Worm (Caenorhabditis elegans): ENCODE data around the gene ula-1.

The ula-1 gene

DNA sequence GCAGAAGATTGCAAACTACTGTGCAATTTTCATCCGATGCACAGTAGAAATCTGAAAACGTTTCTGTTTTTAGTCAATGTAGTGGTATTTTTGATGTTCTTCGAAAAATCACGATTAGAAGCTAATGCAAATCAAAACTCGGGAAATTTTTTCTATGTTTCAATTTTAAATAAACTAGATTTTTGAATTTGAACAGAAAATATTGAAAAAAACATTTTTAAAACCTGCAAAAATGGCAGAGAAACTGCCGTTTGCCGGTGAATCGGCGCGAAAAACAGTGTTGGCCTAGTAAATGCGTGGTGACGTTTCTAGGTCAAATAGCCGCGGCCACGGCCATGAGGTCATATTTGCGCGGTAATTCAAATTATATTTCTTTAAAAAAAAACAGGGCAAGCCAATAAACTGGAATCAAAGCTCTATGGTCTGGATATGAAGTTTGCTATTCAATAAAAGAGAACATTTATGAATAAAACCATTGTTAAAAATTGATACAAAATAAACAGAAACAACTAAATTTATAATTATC, 10.1 kb upstream of the ula-1 start, which contains the start of gene set-2 (continued):
- TF ChIP-seq snpc-1.1 (tag; optimal IDR thresholded peaks at IDR 0.05; ENCODE audit: insufficient read depth) (peak; percentile 40), B0019.2 (GFP tag; conservative IDR thresholded peaks at IDR 0.05) (peak; percentile 72), ztf-28 (GFP tag; IDR thresholded peaks at IDR 0.05) (peak; percentile 81; the same call in 1 of the 2 replicates), nhr-90 (tag; optimal IDR thresholded peaks at IDR 0.05) (no peak), ceh-27 (GFP tag; optimal IDR thresholded peaks at IDR 0.05) (peak; percentile 88), lsy-27 (tag; optimal IDR thresholded peaks at IDR 0.05; ENCODE audit: borderline replicate concordance, insufficient read depth) (no peak), xnd-1 (tag; optimal IDR thresholded peaks at IDR 0.05) (peak; percentile 58), bed-2 (GFP tag; IDR thresholded peaks at IDR 0.05) (peak; percentile 92), snpc-3.4 (tag; optimal IDR thresholded peaks at IDR 0.05) (peak; percentile 78), T07F8.4 (tag; optimal IDR thresholded peaks at IDR 0.05) (no peak), unc-62 (GFP tag; optimal IDR thresholded peaks at IDR 0.05) (no peak), aptf-2 (GFP tag; conservative IDR thresholded peaks at IDR 0.05) (0 out of 2 replicates have a peak, but pooled peaks have one; percentile 41), lin-35 (GFP tag; optimal IDR thresholded peaks at IDR 0.05) (peak; percentile 29 to 89 (median 79)), snpc-1.3 (tag; optimal IDR thresholded peaks at IDR 0.05; ENCODE audit: insufficient read depth) (peak; percentile 60), ekl-4 (GFP tag; IDR thresholded peaks at IDR 0.05) (peak; percentile 65; the same call in 1 of the 2 replicates), zfh-2 (GFP tag; conservative IDR thresholded peaks at IDR 0.05) (0 out of 2 replicates have a peak, but pooled peaks have one; percentile 30), lsl-1 (GFP tag; optimal IDR thresholded peaks at IDR 0.05) (peak; percentile 75), madf-3 (GFP tag; IDR thresholded peaks at IDR 0.05) (peak; percentile 89), nhr-27 (tag; optimal IDR thresholded peaks at IDR 0.05) (no peak), mes-4 (tag; optimal IDR thresholded peaks at IDR 0.05) (no peak), F22D6.2 (tag; optimal IDR thresholded peaks at IDR 0.05) (peak; percentile 43), F52B5.7 (tag; optimal IDR thresholded peaks at IDR 0.05) (no peak), zim-3 (tag; optimal IDR thresholded peaks at IDR 0.05) (no peak), K11D2.4 (GFP tag; IDR thresholded peaks at IDR 0.05) (peak; percentile 58; the same call in 1 of the 2 replicates), B0336.3 (GFP tag; IDR thresholded peaks at IDR 0.05) (peak; percentile 63), K12H6.12 (tag; optimal IDR thresholded peaks at IDR 0.05) (peak; percentile 59), Y53G8AR.9 (GFP tag; conservative IDR thresholded peaks at IDR 0.05) (peak; percentile 51; the same call in 1 of the 2 replicates), lin-40 (tag; optimal IDR thresholded peaks at IDR 0.05) (peak; percentile 28), akir-1 (GFP tag; optimal IDR thresholded peaks at IDR 0.05) (no peak), hsf-1 (GFP tag; IDR thresholded peaks at IDR 0.05) (0 out of 2 replicates have a peak, but pooled peaks have one; percentile 19), nfyb-1 (GFP tag; IDR thresholded peaks at IDR 0.05) (peak; percentile 76), lir-1 (GFP tag; conservative IDR thresholded peaks at IDR 0.05) (peak; percentile 84), madf-10 (tag; optimal IDR thresholded peaks at IDR 0.05) (peak; percentile 55), cebp-1 (GFP tag; IDR thresholded peaks at IDR 0.05) (no peak), cebp-1 (tag; optimal IDR thresholded peaks at IDR 0.05) (peak; percentile 67), mel-28 (tag; optimal IDR thresholded peaks at IDR 0.05; ENCODE audit: borderline replicate concordance) (no peak), ZK185.1 (tag; optimal IDR thresholded peaks at IDR 0.05; ENCODE audit: poor library complexity, severe bottlenecking) (peak; percentile 93), Y53F4B.3 (GFP tag; IDR thresholded peaks at IDR 0.05) (no peak), nhr-179 (tag; optimal IDR thresholded peaks at IDR 0.05) (no peak), aptf-3 (GFP tag; IDR thresholded peaks at IDR 0.05) (no peak), madf-8 (GFP tag; conservative IDR thresholded peaks at IDR 0.05) (peak; percentile 77), F57C9.4 (tag; optimal IDR thresholded peaks at IDR 0.05) (no peak), ceh-58 (GFP tag; IDR thresholded peaks at IDR 0.05) (no peak), pbrm-1 (GFP tag; IDR thresholded peaks at IDR 0.05) (peak; percentile 65; the same call in 1 of the 2 replicates), sptf-2 (GFP tag; optimal IDR thresholded peaks at IDR 0.05) (peak; percentile 84), lin-26 (GFP tag; IDR thresholded peaks at IDR 0.05) (0 out of 2 replicates have a peak, but pooled peaks have one; percentile 39), atf-7 (tag; optimal IDR thresholded peaks at IDR 0.05) (no peak)

All from whole organism, young adult.